Fruit fly (Drosophila melanogaster): Measurements from ENCODE around the gene CG16984.

Gene CG16984

dm6 chr3L:2631406-2631805 lies 35.8 kb downstream of the CG16984 start, which contains the start of the genes CG42245 and MEP-1 (continued):
- TF ChIP-seq Gug (GFP tag; IDR thresholded peaks at IDR 0.05) (no peak), fd59A (GFP tag; optimal IDR thresholded peaks at IDR 0.05) (no peak), Hr39 (GFP tag; optimal IDR thresholded peaks at IDR 0.05) (peak; percentile 34), lz (GFP tag; optimal IDR thresholded peaks at IDR 0.05) (peak; percentile 48), vri (GFP tag; optimal IDR thresholded peaks at IDR 0.05) (peak; percentile 67), CG34406 (GFP tag; optimal IDR thresholded peaks at IDR 0.05) (peak; percentile 37), CG10669 (GFP tag; optimal IDR thresholded peaks at IDR 0.05) (peak; percentile 19), net (GFP tag; optimal IDR thresholded peaks at IDR 0.05) (peak; percentile 41), achi (GFP tag; optimal IDR thresholded peaks at IDR 0.05) (peak; percentile 26), Ets96B (tag; optimal IDR thresholded peaks at IDR 0.05) (peak; percentile 30), Hr4 (GFP tag; optimal IDR thresholded peaks at IDR 0.05) (peak; percentile 57), spab (GFP tag; optimal IDR thresholded peaks at IDR 0.05) (no peak), fkh (GFP tag; optimal IDR thresholded peaks at IDR 0.05) (peak; percentile 43), CG6792 (GFP tag; optimal IDR thresholded peaks at IDR 0.05) (peak; percentile 30), dac (GFP tag; optimal IDR thresholded peaks at IDR 0.05) (no peak)

DNA sequence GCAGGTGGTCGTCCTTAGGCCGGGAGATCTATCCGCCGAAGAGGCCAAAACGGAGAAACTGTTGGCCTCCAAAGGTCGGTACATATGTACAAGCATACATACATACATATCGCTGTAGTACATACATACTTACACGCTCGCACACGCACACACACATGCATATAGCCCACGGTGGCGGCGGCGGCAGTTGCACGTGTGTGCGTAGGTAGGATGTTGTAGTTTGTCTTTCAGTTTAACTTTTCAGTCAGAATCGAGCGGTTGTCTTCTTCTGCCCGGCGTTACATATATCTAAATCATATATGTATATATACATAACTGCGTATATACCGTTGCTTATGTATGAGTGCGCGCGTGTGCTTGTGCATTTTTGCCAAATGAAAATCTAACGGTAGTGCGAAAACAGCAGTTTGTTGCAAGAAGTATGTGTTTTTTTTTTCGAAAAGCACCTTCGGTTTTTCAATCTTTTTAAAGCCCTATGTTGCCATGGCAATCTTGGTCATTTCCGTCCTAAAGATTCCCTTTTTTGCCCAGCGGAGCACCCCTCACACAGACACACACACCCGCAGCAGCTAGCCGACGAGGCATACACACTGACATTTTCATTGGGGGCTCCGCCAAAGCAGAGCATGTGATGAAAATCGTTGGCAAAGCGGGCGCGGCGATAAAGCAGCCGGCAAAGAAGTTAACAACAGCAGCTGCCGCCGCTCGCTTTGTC lies 36.6 kb downstream of the CG16984 start:
- TF ChIP-seq Sox14 (GFP tag; optimal IDR thresholded peaks at IDR 0.05): peak; percentile 84
- no peak for TF ChIP-seq CG6163 (GFP tag; IDR thresholded peaks at IDR 0.05)
- no peak for TF ChIP-seq CG34406 (GFP tag; optimal IDR thresholded peaks at IDR 0.05)
- TF ChIP-seq CG9139 (GFP tag; optimal IDR thresholded peaks at IDR 0.05): peak; percentile 3
- TF ChIP-seq acj6 (GFP tag; optimal IDR thresholded peaks at IDR 0.05): no peak
- no peak for TF ChIP-seq CG11902 (GFP tag; optimal IDR thresholded peaks at IDR 0.05)
- no peak for TF ChIP-seq CG7368 (GFP tag; optimal IDR thresholded peaks at IDR 0.05)
- TF ChIP-seq Eip78C (GFP tag): peak; percentile 36

- peak; percentile 45; the same call in 1 of the 2 replicates for TF ChIP-seq CG15336 (GFP tag; IDR thresholded peaks at IDR 0.05)
- TF ChIP-seq CG31627 (GFP tag; optimal IDR thresholded peaks at IDR 0.05): no peak
- TF ChIP-seq dac (GFP tag; optimal IDR thresholded peaks at IDR 0.05): no peak
- TF ChIP-seq CG3919 (GFP tag; optimal IDR thresholded peaks at IDR 0.05): peak; percentile 15
- TF ChIP-seq Sox15 (GFP tag; optimal IDR thresholded peaks at IDR 0.05): no peak
- TF ChIP-seq CG6163 (GFP tag; IDR thresholded peaks at IDR 0.05): peak; percentile 72
- TF ChIP-seq CG1621 (tag; optimal IDR thresholded peaks at IDR 0.05): peak; percentile 9
- TF ChIP-seq CG6854 (GFP tag; optimal IDR thresholded peaks at IDR 0.05): no peak
- no peak for TF ChIP-seq fd85E (GFP tag; optimal IDR thresholded peaks at IDR 0.05)
- 0 out of 3 replicates have a peak, but pooled peaks have one; percentile 26 for TF ChIP-seq eg (GFP tag; IDR thresholded peaks at IDR 0.05)
- peak; percentile 12 for TF ChIP-seq net (GFP tag; optimal IDR thresholded peaks at IDR 0.05)
Observed at dm6 chr3L:2632763-2633100, 37.2 kb downstream of the CG16984 start.

DNA sequence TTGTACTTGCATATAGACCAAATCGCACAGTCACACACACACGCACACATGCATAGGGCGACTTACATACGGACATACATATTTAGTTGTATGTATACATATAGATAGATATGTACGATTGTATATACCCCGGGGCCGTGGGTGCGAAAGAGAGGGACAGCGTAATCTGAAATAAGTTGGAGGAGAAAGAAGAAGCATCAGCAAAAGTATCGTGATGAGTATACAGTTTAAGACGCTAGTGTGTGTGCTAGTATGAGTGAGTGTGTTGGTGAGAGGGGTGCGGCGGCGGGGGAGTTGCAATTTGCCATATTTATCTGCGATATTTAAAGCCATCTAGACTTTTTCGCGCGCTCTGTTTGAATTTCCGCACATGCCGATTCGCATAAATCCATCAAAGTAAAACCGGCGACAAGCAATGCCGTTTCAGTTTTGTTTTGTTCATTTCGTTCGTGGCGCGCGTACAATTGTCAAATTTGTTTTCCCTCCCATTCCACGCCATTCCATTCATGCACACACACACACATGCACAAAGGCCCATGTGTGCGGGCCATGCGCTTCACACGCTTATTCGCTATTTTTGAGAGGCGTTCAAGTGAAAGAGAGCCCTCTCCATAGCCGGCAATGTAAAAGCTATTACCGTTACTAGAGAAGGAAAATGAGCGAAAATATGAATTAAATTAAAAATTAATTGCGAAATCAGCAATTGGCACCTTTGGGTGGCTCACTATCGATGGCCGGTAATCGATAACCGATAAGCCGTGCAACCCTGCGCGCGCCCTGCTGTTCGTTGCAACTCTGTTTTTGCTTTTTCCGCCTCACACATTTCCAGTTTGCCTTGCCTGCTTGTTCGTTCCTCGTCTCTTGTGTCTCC lies 39.6 kb downstream of the CG16984 start:
- TF ChIP-seq CG32006 (GFP tag; optimal IDR thresholded peaks at IDR 0.05) (peak; percentile 34), spab (GFP tag; optimal IDR thresholded peaks at IDR 0.05) (peak; percentile 16), eg (GFP tag; IDR thresholded peaks at IDR 0.05) (peak; percentile 81), fkh (GFP tag; optimal IDR thresholded peaks at IDR 0.05) (peak; percentile 79), Smox (GFP tag; optimal IDR thresholded peaks at IDR 0.05) (peak; percentile 78), dac (GFP tag; optimal IDR thresholded peaks at IDR 0.05) (peak; percentile 60), Sox15 (GFP tag; optimal IDR thresholded peaks at IDR 0.05) (peak; percentile 9), Sox14 (GFP tag; optimal IDR thresholded peaks at IDR 0.05) (peak; percentile 76), CG11762 (GFP tag; optimal IDR thresholded peaks at IDR 0.05; ENCODE audit: insufficient read depth) (peak; percentile 46), CG6792 (GFP tag; optimal IDR thresholded peaks at IDR 0.05) (peak; percentile 63), CG9139 (GFP tag; optimal IDR thresholded peaks at IDR 0.05) (peak; percentile 73), svp (GFP tag) (peak; percentile 81), ss (GFP tag; optimal IDR thresholded peaks at IDR 0.05) (peak; percentile 46 to 79), CG8632 (GFP tag; optimal IDR thresholded peaks at IDR 0.05) (peak; percentile 67), Sox102F (GFP tag; optimal IDR thresholded peaks at IDR 0.05) (peak; percentile 86), fd85E (GFP tag; optimal IDR thresholded peaks at IDR 0.05) (peak; percentile 64), CG31627 (GFP tag; optimal IDR thresholded peaks at IDR 0.05) (peak; percentile 82), fd59A (GFP tag; optimal IDR thresholded peaks at IDR 0.05) (peak; percentile 52), CG6854 (GFP tag; optimal IDR thresholded peaks at IDR 0.05) (peak; percentile 87), CG3032 (tag; optimal IDR thresholded peaks at IDR 0.05) (peak; percentile 48), cyc (GFP tag; optimal IDR thresholded peaks at IDR 0.05) (peak; percentile 77), CG4318 (GFP tag; optimal IDR thresholded peaks at IDR 0.05) (no peak), Ets96B (tag; optimal IDR thresholded peaks at IDR 0.05) (peak; percentile 8), vri (GFP tag; optimal IDR thresholded peaks at IDR 0.05) (peak; percentile 83), salr (GFP tag; optimal IDR thresholded peaks at IDR 0.05) (peak; percentile 59 to 67), CG3919 (GFP tag; optimal IDR thresholded peaks at IDR 0.05) (peak; percentile 83)

Measured in whole organism, prepupa.